Fruit fly (Drosophila melanogaster): ENCODE results near the gene Efa6.

Gene Efa6

DNA sequence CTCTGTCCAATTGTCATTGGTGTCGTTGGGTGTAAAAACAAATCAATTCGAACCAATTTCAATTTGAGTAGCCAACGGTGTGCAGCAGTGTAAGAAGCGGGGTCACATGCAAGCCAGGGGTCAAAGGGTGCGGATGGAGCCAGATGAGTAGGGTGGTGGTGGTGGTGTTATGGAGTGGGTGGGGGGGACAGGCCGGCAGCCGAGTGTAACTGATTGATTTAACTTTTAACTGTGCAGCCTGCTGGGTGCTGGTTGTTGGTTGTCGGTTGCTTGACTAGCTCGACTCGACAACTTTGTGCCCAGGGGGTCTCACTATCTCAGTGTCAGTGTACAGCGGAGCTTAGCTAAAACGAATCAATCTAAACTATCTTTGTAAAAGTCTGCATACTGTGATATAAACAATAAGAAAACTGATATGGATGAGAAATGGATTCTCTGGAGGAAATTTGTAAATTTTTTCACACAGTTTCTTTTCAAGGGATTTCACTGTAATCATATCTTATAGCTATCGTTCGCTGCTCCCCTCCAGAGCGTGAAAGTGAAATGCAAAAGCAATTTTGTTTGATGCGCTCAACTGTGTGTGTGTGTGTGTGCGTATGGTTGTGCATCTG lies 9.9 kb downstream of the Efa6 start (continued):
- TF ChIP-seq Scr (GFP tag; IDR thresholded peaks at IDR 0.05; ENCODE audit: partially characterized antibody): no peak
- no peak for TF ChIP-seq Elba2 (GFP tag; optimal IDR thresholded peaks at IDR 0.05)
- peak; percentile 75 for TF ChIP-seq H2.0 (GFP tag; IDR thresholded peaks at IDR 0.05)
- no peak for TF ChIP-seq tll (GFP tag; optimal IDR thresholded peaks at IDR 0.05)
- peak; percentile 55 for TF ChIP-seq CG2202 (tag; optimal IDR thresholded peaks at IDR 0.05)
- no peak for TF ChIP-seq cad (GFP tag; optimal IDR thresholded peaks at IDR 0.05)
- TF ChIP-seq CG10565 (GFP tag; optimal IDR thresholded peaks at IDR 0.05): no peak
- TF ChIP-seq Camta (GFP tag; optimal IDR thresholded peaks at IDR 0.05): peak; percentile 67
- peak; percentile 12 for TF ChIP-seq NK7.1 (GFP tag; optimal IDR thresholded peaks at IDR 0.05)
- TF ChIP-seq sc (optimal IDR thresholded peaks at IDR 0.05): no peak
- TF ChIP-seq sc (GFP tag; optimal IDR thresholded peaks at IDR 0.05): no peak
- peak; percentile 79 for TF ChIP-seq Antp (GFP tag; optimal IDR thresholded peaks at IDR 0.05)
- TF ChIP-seq CG3847 (GFP tag; IDR thresholded peaks at IDR 0.05): peak; percentile 59
- TF ChIP-seq CG6791 (GFP tag; IDR thresholded peaks at IDR 0.05; ENCODE audit: partially characterized antibody): no peak
- no peak for TF ChIP-seq nerfin-1 (tag; optimal IDR thresholded peaks at IDR 0.05)
- no peak for TF ChIP-seq CG2129 (GFP tag; IDR thresholded peaks at IDR 0.05; ENCODE audit: partially characterized antibody)
- TF ChIP-seq CG9609 (GFP tag; optimal IDR thresholded peaks at IDR 0.05): peak; percentile 23
- TF ChIP-seq CG3065 (GFP tag; optimal IDR thresholded peaks at IDR 0.05): peak; percentile 3
- TF ChIP-seq CG9932 (GFP tag; IDR thresholded peaks at IDR 0.05): peak; percentile 34; the same call in 1 of the 2 replicates
- TF ChIP-seq bcd (GFP tag; optimal IDR thresholded peaks at IDR 0.05): no peak
- TF ChIP-seq CG1024 (GFP tag; IDR thresholded peaks at IDR 0.05): peak; percentile 67
- peak; percentile 21 for TF ChIP-seq CG14965 (GFP tag; optimal IDR thresholded peaks at IDR 0.05; ENCODE audit: borderline replicate concordance)
- no peak for TF ChIP-seq Dip3 (GFP tag; optimal IDR thresholded peaks at IDR 0.05)
- peak; percentile 72 for TF ChIP-seq Aef1 (GFP tag; IDR thresholded peaks at IDR 0.05)
- TF ChIP-seq Myb (GFP tag; optimal IDR thresholded peaks at IDR 0.05): peak; percentile 29
- TF ChIP-seq CG31388 (GFP tag; optimal IDR thresholded peaks at IDR 0.05): peak; percentile 20
- TF ChIP-seq otp (GFP tag; IDR thresholded peaks at IDR 0.05): peak; percentile 84
- no peak for TF ChIP-seq hkb (optimal IDR thresholded peaks at IDR 0.05)
- peak; percentile 79 for TF ChIP-seq hkb (GFP tag; IDR thresholded peaks at IDR 0.05)
- peak; percentile 81 for TF ChIP-seq CG2712 (tag; optimal IDR thresholded peaks at IDR 0.05)
- TF ChIP-seq ken (GFP tag; IDR thresholded peaks at IDR 0.05): peak; percentile 89
- TF ChIP-seq croc (GFP tag; conservative IDR thresholded peaks at IDR 0.05): peak; percentile 74
- TF ChIP-seq Vsx1 (GFP tag; optimal IDR thresholded peaks at IDR 0.05): no peak
- peak; percentile 73 for TF ChIP-seq CG30403 (GFP tag; optimal IDR thresholded peaks at IDR 0.05)
- TF ChIP-seq CG17359 (tag; optimal IDR thresholded peaks at IDR 0.05): no peak
- TF ChIP-seq CG8089 (GFP tag; optimal IDR thresholded peaks at IDR 0.05): no peak
- TF ChIP-seq Fer1 (GFP tag; optimal IDR thresholded peaks at IDR 0.05): peak; percentile 46
- peak; percentile 65 for TF ChIP-seq Side (GFP tag; optimal IDR thresholded peaks at IDR 0.05)
- TF ChIP-seq CG12942 (GFP tag; optimal IDR thresholded peaks at IDR 0.05): no peak
- TF ChIP-seq al (GFP tag; IDR thresholded peaks at IDR 0.05): 0 out of 2 replicates have a peak, but pooled peaks have one; percentile 34
- TF ChIP-seq eve (GFP tag; optimal IDR thresholded peaks at IDR 0.05): no peak
- TF ChIP-seq Fer2 (tag; optimal IDR thresholded peaks at IDR 0.05): no peak
- no peak for TF ChIP-seq CG10321 (GFP tag; IDR thresholded peaks at IDR 0.05)
- TF ChIP-seq Rfx (GFP tag; IDR thresholded peaks at IDR 0.05): peak; percentile 67
- peak; percentile 71 for TF ChIP-seq CG18599 (GFP tag; optimal IDR thresholded peaks at IDR 0.05)
- peak; percentile 37 for TF ChIP-seq Meics (GFP tag; optimal IDR thresholded peaks at IDR 0.05)
- TF ChIP-seq CG1647 (GFP tag; optimal IDR thresholded peaks at IDR 0.05): no peak
- TF ChIP-seq CG3407 (GFP tag; optimal IDR thresholded peaks at IDR 0.05): peak; percentile 70
- peak; percentile 65 for TF ChIP-seq ewg (GFP tag; optimal IDR thresholded peaks at IDR 0.05)
- peak; percentile 75 for TF ChIP-seq CG8388 (GFP tag; optimal IDR thresholded peaks at IDR 0.05)
- TF ChIP-seq HmgZ (tag; optimal IDR thresholded peaks at IDR 0.05): no peak
